In the genomic region with DNA sequence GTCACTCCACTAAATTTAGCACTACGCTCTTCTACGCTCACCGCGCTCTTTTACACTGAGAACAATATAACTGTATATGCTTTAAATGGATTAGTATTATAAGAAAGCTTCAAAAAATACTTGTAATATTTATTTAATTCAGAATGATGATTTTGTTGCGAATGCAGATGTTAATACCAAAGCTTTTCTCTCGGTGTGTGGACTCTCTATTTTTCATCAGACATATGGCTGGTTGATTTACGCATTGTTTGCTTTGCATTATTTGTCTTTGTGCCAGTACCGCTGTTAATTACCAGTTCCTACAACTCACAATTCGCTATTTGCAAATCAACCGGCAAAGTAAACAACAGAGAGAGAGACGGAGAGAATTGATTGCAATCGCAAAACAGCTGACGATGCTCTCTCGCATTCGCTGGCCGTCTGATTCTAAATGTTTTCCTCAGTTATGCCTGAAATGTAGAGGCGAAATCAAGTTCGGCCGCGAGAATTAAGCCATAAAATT, we compare ENCODE assay signal across 1 fruit fly cellular context.
TF ChIP-seq lines count a peak whose summit lies in the region.

No protein-coding gene starts in this region.

TF ChIP-seq in whole organism, embryonic, 481 proteins besides CTCF, POLR2A, EP300 and RAD21 (continued from another document and continues in another):
- TF ChIP-seq gsb (GFP tag; IDR thresholded peaks at IDR 0.05; lab: Robert Waterston, UW) = peak; percentile 97
- peak; percentile 97 for TF ChIP-seq CoRest (tag; optimal IDR thresholded peaks at IDR 0.05; lab: Kevin White, UChicago)
- peak; percentile 96 for TF ChIP-seq CG16779 (GFP tag; IDR thresholded peaks at IDR 0.05; lab: Robert Waterston, UW)
- peak; percentile 98 for TF ChIP-seq CrebB (tag; optimal IDR thresholded peaks at IDR 0.05; lab: Kevin White, UChicago)
- TF ChIP-seq Hmr (GFP tag; optimal IDR thresholded peaks at IDR 0.05; lab: Kevin White, UChicago) = peak; percentile 99
- peak; percentile 99 for TF ChIP-seq rib (GFP tag; IDR thresholded peaks at IDR 0.05; lab: Robert Waterston, UW)
- TF ChIP-seq Neu2 (GFP tag; optimal IDR thresholded peaks at IDR 0.05; lab: Kevin White, UChicago; ENCODE audit: borderline replicate concordance) = peak; percentile 34
- peak; percentile 93 for TF ChIP-seq CG6765 (GFP tag; optimal IDR thresholded peaks at IDR 0.05; lab: Kevin White, UChicago)
- peak; percentile 96 for TF ChIP-seq CG5953 (GFP tag; IDR thresholded peaks at IDR 0.05; lab: Robert Waterston, UW)
- peak; percentile 72 for TF ChIP-seq CG10431 (GFP tag; optimal IDR thresholded peaks at IDR 0.05; lab: Kevin White, UChicago)
- TF ChIP-seq CG17568 (GFP tag; optimal IDR thresholded peaks at IDR 0.05; lab: Kevin White, UChicago) = peak; percentile 93
- TF ChIP-seq vfl (GFP tag; optimal IDR thresholded peaks at IDR 0.05; lab: Kevin White, UChicago) = peak; percentile 96
- peak; percentile 95 for TF ChIP-seq CG1529 (GFP tag; optimal IDR thresholded peaks at IDR 0.05; lab: Kevin White, UChicago)
- TF ChIP-seq Hr3 (GFP tag; optimal IDR thresholded peaks at IDR 0.05; lab: Kevin White, UChicago) = peak; percentile 97
- peak; percentile 94 for TF ChIP-seq maf-S (GFP tag; optimal IDR thresholded peaks at IDR 0.05; lab: Kevin White, UChicago)
- TF ChIP-seq amos (GFP tag; IDR thresholded peaks at IDR 0.05; lab: Robert Waterston, UW; ENCODE audit: partially characterized antibody) = no peak
- no peak for TF ChIP-seq CG6791 (GFP tag; IDR thresholded peaks at IDR 0.05; lab: Robert Waterston, UW; ENCODE audit: partially characterized antibody)
- peak; percentile 97 for TF ChIP-seq esg (GFP tag; conservative IDR thresholded peaks at IDR 0.05; lab: Robert Waterston, UW)
- TF ChIP-seq CG4707 (GFP tag; optimal IDR thresholded peaks at IDR 0.05; lab: Kevin White, UChicago) = peak; percentile 84
- TF ChIP-seq CG10366 (GFP tag; IDR thresholded peaks at IDR 0.05; lab: Robert Waterston, UW) = peak; percentile 97
- peak; percentile 91; the same call in 3 of the 4 replicates for TF ChIP-seq chinmo (GFP tag; IDR thresholded peaks at IDR 0.05; lab: Robert Waterston, UW; ENCODE audit: partially characterized antibody)
- TF ChIP-seq CG43689 (GFP tag; IDR thresholded peaks at IDR 0.05; lab: Robert Waterston, UW) = peak; percentile 98
- TF ChIP-seq Jarid2 (GFP tag; optimal IDR thresholded peaks at IDR 0.05; lab: Kevin White, UChicago) = peak; percentile 68
- no peak for TF ChIP-seq cad (GFP tag; optimal IDR thresholded peaks at IDR 0.05; lab: Kevin White, UChicago)
- TF ChIP-seq unc-4 (GFP tag; IDR thresholded peaks at IDR 0.05; lab: Robert Waterston, UW; ENCODE audit: partially characterized antibody) = no peak
- peak; percentile 96 for TF ChIP-seq az2 (GFP tag; optimal IDR thresholded peaks at IDR 0.05; lab: Kevin White, UChicago)
- peak; percentile 95 for TF ChIP-seq CG18619 (GFP tag; optimal IDR thresholded peaks at IDR 0.05; lab: Kevin White, UChicago)
- peak; percentile 95 for TF ChIP-seq bowl (GFP tag; IDR thresholded peaks at IDR 0.05; lab: Robert Waterston, UW)
- TF ChIP-seq CG10654 (GFP tag; optimal IDR thresholded peaks at IDR 0.05; lab: Kevin White, UChicago) = peak; percentile 91
- TF ChIP-seq CG7745 (tag; optimal IDR thresholded peaks at IDR 0.05; lab: Kevin White, UChicago) = peak; percentile 57
- TF ChIP-seq tin (GFP tag; optimal IDR thresholded peaks at IDR 0.05; lab: Kevin White, UChicago) = peak; percentile 93
- TF ChIP-seq chn (GFP tag; optimal IDR thresholded peaks at IDR 0.05; lab: Kevin White, UChicago) = peak; percentile 97
- peak; percentile 97 for TF ChIP-seq Sox102F (GFP tag; optimal IDR thresholded peaks at IDR 0.05; lab: Kevin White, UChicago)
- TF ChIP-seq sima (GFP tag; optimal IDR thresholded peaks at IDR 0.05; lab: Kevin White, UChicago) = peak; percentile 84
- no peak for TF ChIP-seq Dll (GFP tag; IDR thresholded peaks at IDR 0.05; lab: Robert Waterston, UW; ENCODE audit: partially characterized antibody)
- TF ChIP-seq sens (GFP tag; lab: Kevin White, UChicago) = peak; percentile 99
- peak; percentile 94 for TF ChIP-seq CG9609 (GFP tag; optimal IDR thresholded peaks at IDR 0.05; lab: Kevin White, UChicago)
- TF ChIP-seq CG34376 (GFP tag; optimal IDR thresholded peaks at IDR 0.05; lab: Kevin White, UChicago) = peak; percentile 94
- peak; percentile 98 for TF ChIP-seq CG14441 (GFP tag; IDR thresholded peaks at IDR 0.05; lab: Robert Waterston, UW)
- peak; percentile 99 for TF ChIP-seq CG15269 (tag; optimal IDR thresholded peaks at IDR 0.05; lab: Kevin White, UChicago)
- TF ChIP-seq CG15479 (GFP tag; optimal IDR thresholded peaks at IDR 0.05; lab: Kevin White, UChicago) = peak; percentile 75
- peak; percentile 89 for TF ChIP-seq dmrt11E (tag; optimal IDR thresholded peaks at IDR 0.05; lab: Kevin White, UChicago)
- TF ChIP-seq HmgD (GFP tag; optimal IDR thresholded peaks at IDR 0.05; lab: Kevin White, UChicago) = peak; percentile 81
- TF ChIP-seq eve (GFP tag; optimal IDR thresholded peaks at IDR 0.05; lab: Kevin White, UChicago) = peak in 1 of 2 experiments; percentile 4
- TF ChIP-seq CG10565 (GFP tag; optimal IDR thresholded peaks at IDR 0.05; lab: Kevin White, UChicago) = peak; percentile 81
- peak; percentile 94 for TF ChIP-seq CG13894 (tag; optimal IDR thresholded peaks at IDR 0.05; lab: Kevin White, UChicago)
- TF ChIP-seq zf30C (GFP tag; optimal IDR thresholded peaks at IDR 0.05; lab: Kevin White, UChicago) = peak; percentile 85
- peak; percentile 95 for TF ChIP-seq unpg (GFP tag; optimal IDR thresholded peaks at IDR 0.05; lab: Kevin White, UChicago)
- peak; percentile 97 for TF ChIP-seq B-H1 (GFP tag; IDR thresholded peaks at IDR 0.05; lab: Robert Waterston, UW)
- TF ChIP-seq ci (GFP tag; IDR thresholded peaks at IDR 0.05; lab: Robert Waterston, UW) = peak; percentile 99
- TF ChIP-seq D (optimal IDR thresholded peaks at IDR 0.05; lab: Kevin White, UChicago) = no peak
- TF ChIP-seq D (GFP tag; optimal IDR thresholded peaks at IDR 0.05; lab: Kevin White, UChicago) = peak; percentile 89
- TF ChIP-seq Elba2 (GFP tag; optimal IDR thresholded peaks at IDR 0.05; lab: Kevin White, UChicago) = peak; percentile 81
- peak; percentile 99 for TF ChIP-seq CG14014 (GFP tag; IDR thresholded peaks at IDR 0.05; lab: Robert Waterston, UW)
- TF ChIP-seq CG9215 (GFP tag; IDR thresholded peaks at IDR 0.05; lab: Robert Waterston, UW) = peak; percentile 93
- peak; percentile 91 for TF ChIP-seq CG10267 (tag; optimal IDR thresholded peaks at IDR 0.05; lab: Kevin White, UChicago)
- peak; percentile 96 for TF ChIP-seq schlank (tag; optimal IDR thresholded peaks at IDR 0.05; lab: Kevin White, UChicago)
- TF ChIP-seq CG7357 (GFP tag; IDR thresholded peaks at IDR 0.05; lab: Robert Waterston, UW) = peak; percentile 87
- peak; percentile 90 for TF ChIP-seq CG8290 (GFP tag; optimal IDR thresholded peaks at IDR 0.05; lab: Kevin White, UChicago)
- peak; percentile 43 to 98 for TF ChIP-seq CG8290 (tag; optimal IDR thresholded peaks at IDR 0.05; lab: Kevin White, UChicago)
- peak; percentile 91 for TF ChIP-seq CG6272 (GFP tag; IDR thresholded peaks at IDR 0.05; lab: Robert Waterston, UW)
- peak; percentile 96 for TF ChIP-seq caup (GFP tag; optimal IDR thresholded peaks at IDR 0.05; lab: Kevin White, UChicago; ENCODE audit: severe bottlenecking)
- TF ChIP-seq CG6175 (GFP tag; IDR thresholded peaks at IDR 0.05; lab: Robert Waterston, UW) = peak; percentile 96
- TF ChIP-seq yki (optimal IDR thresholded peaks at IDR 0.05; lab: Kevin White, UChicago) = no peak
- peak; percentile 93 for TF ChIP-seq CG12299 (tag; optimal IDR thresholded peaks at IDR 0.05; lab: Kevin White, UChicago)
- no peak for TF ChIP-seq pan (optimal IDR thresholded peaks at IDR 0.05; lab: Kevin White, UChicago)
- peak in 1 of 2 experiments; percentile 98 for TF ChIP-seq pan (GFP tag; optimal IDR thresholded peaks at IDR 0.05 in 1 of 2, IDR thresholded peaks at IDR 0.05 in 1 of 2)
- TF ChIP-seq cas (GFP tag; IDR thresholded peaks at IDR 0.05; lab: Robert Waterston, UW) = peak; percentile 95
- TF ChIP-seq Bgb (GFP tag; IDR thresholded peaks at IDR 0.05; lab: Robert Waterston, UW; ENCODE audit: partially characterized antibody) = no peak
- peak; percentile 98 for TF ChIP-seq HmgZ (tag; optimal IDR thresholded peaks at IDR 0.05; lab: Kevin White, UChicago)
- TF ChIP-seq nmo (GFP tag; optimal IDR thresholded peaks at IDR 0.05; lab: Kevin White, UChicago) = peak; percentile 95
- TF ChIP-seq CG33557 (GFP tag; optimal IDR thresholded peaks at IDR 0.05; lab: Kevin White, UChicago) = peak; percentile 90
- peak; percentile 97 for TF ChIP-seq ap (GFP tag; IDR thresholded peaks at IDR 0.05; lab: Robert Waterston, UW)
- TF ChIP-seq CG31441 (GFP tag; IDR thresholded peaks at IDR 0.05; lab: Robert Waterston, UW) = peak; percentile 94
- TF ChIP-seq CG3065 (GFP tag; optimal IDR thresholded peaks at IDR 0.05; lab: Kevin White, UChicago) = peak; percentile 84
- TF ChIP-seq bigmax (GFP tag; optimal IDR thresholded peaks at IDR 0.05; lab: Kevin White, UChicago) = peak; percentile 65
- peak; percentile 94 for TF ChIP-seq CG8944 (GFP tag; optimal IDR thresholded peaks at IDR 0.05; lab: Kevin White, UChicago)
- TF ChIP-seq CG11085 (GFP tag; IDR thresholded peaks at IDR 0.05; lab: Robert Waterston, UW) = peak; percentile 95
- TF ChIP-seq CG2202 (tag; optimal IDR thresholded peaks at IDR 0.05; lab: Kevin White, UChicago) = peak; percentile 94
- TF ChIP-seq CG16815 (GFP tag; optimal IDR thresholded peaks at IDR 0.05; lab: Kevin White, UChicago) = peak; percentile 94
- peak; percentile 91 for TF ChIP-seq CG10462 (GFP tag; optimal IDR thresholded peaks at IDR 0.05; lab: Kevin White, UChicago)
- peak; percentile 93 for TF ChIP-seq Bdp1 (GFP tag; optimal IDR thresholded peaks at IDR 0.05; lab: Kevin White, UChicago)
- TF ChIP-seq CG11398 (GFP tag; optimal IDR thresholded peaks at IDR 0.05; lab: Kevin White, UChicago) = peak; percentile 90
- peak; percentile 84 for TF ChIP-seq Lhr (GFP tag; optimal IDR thresholded peaks at IDR 0.05; lab: Kevin White, UChicago)
- TF ChIP-seq wor (GFP tag; IDR thresholded peaks at IDR 0.05; lab: Robert Waterston, UW) = peak; percentile 92
- TF ChIP-seq E2f1 (GFP tag; IDR thresholded peaks at IDR 0.05; lab: Robert Waterston, UW) = peak; percentile 96
- no peak for TF ChIP-seq CG2129 (GFP tag; IDR thresholded peaks at IDR 0.05; lab: Robert Waterston, UW; ENCODE audit: partially characterized antibody)
- TF ChIP-seq CG31224 (GFP tag; IDR thresholded peaks at IDR 0.05; lab: Robert Waterston, UW) = peak; percentile 94
- peak; percentile 95 for TF ChIP-seq CG18476 (GFP tag; optimal IDR thresholded peaks at IDR 0.05; lab: Kevin White, UChicago)
- peak; percentile 91 for TF ChIP-seq CG17912 (GFP tag; optimal IDR thresholded peaks at IDR 0.05; lab: Kevin White, UChicago)
- peak; percentile 83 for TF ChIP-seq CG3163 (GFP tag; optimal IDR thresholded peaks at IDR 0.05; lab: Kevin White, UChicago)
- TF ChIP-seq CG13775 (GFP tag; optimal IDR thresholded peaks at IDR 0.05; lab: Kevin White, UChicago) = peak; percentile 94
- TF ChIP-seq CG4617 (GFP tag; optimal IDR thresholded peaks at IDR 0.05; lab: Kevin White, UChicago; ENCODE audit: borderline replicate concordance) = peak; percentile 77
- peak; percentile 96 for TF ChIP-seq MBD-R2 (GFP tag; IDR thresholded peaks at IDR 0.05; lab: Robert Waterston, UW)
- peak; percentile 90 for TF ChIP-seq CG4404 (GFP tag; IDR thresholded peaks at IDR 0.05; lab: Robert Waterston, UW)
- peak; percentile 84 for TF ChIP-seq da (GFP tag; optimal IDR thresholded peaks at IDR 0.05; lab: Kevin White, UChicago)
- peak in 1 of 3 experiments; percentile 48 for TF ChIP-seq Stat92E (GFP tag; optimal IDR thresholded peaks at IDR 0.05; lab: Kevin White, UChicago)
- TF ChIP-seq CG1024 (GFP tag; IDR thresholded peaks at IDR 0.05; lab: Robert Waterston, UW) = peak; percentile 95
- TF ChIP-seq HLH4C (GFP tag; IDR thresholded peaks at IDR 0.05; lab: Robert Waterston, UW; ENCODE audit: partially characterized antibody) = no peak
- TF ChIP-seq MTF-1 (GFP tag; optimal IDR thresholded peaks at IDR 0.05; lab: Kevin White, UChicago; ENCODE audit: borderline replicate concordance) = peak; percentile 92
- peak; percentile 95 for TF ChIP-seq gcm (GFP tag; optimal IDR thresholded peaks at IDR 0.05; lab: Kevin White, UChicago)
- peak; percentile 98 for TF ChIP-seq ttk (GFP tag; IDR thresholded peaks at IDR 0.05; lab: Robert Waterston, UW)
- TF ChIP-seq insv (GFP tag; optimal IDR thresholded peaks at IDR 0.05; lab: Kevin White, UChicago) = peak in 1 of 2 experiments; percentile 57
- TF ChIP-seq CG3838 (GFP tag; optimal IDR thresholded peaks at IDR 0.05; lab: Kevin White, UChicago) = peak; percentile 83
- peak; percentile 96 for TF ChIP-seq CG14667 (GFP tag; IDR thresholded peaks at IDR 0.05; lab: Robert Waterston, UW)
- peak; percentile 98 for TF ChIP-seq NFAT (GFP tag; IDR thresholded peaks at IDR 0.05; lab: Robert Waterston, UW)
- TF ChIP-seq CG2875 (GFP tag; optimal IDR thresholded peaks at IDR 0.05; lab: Kevin White, UChicago) = peak; percentile 94
- TF ChIP-seq zfh1 (GFP tag; IDR thresholded peaks at IDR 0.05; lab: Robert Waterston, UW) = peak; percentile 98
- TF ChIP-seq C15 (GFP tag; IDR thresholded peaks at IDR 0.05; lab: Robert Waterston, UW) = peak; percentile 96
- peak; percentile 99 for TF ChIP-seq Ets65A (GFP tag; lab: Kevin White, UChicago)
- TF ChIP-seq HLH54F (GFP tag; optimal IDR thresholded peaks at IDR 0.05; lab: Kevin White, UChicago) = peak; percentile 95
- TF ChIP-seq Asciz (GFP tag; optimal IDR thresholded peaks at IDR 0.05; lab: Kevin White, UChicago) = peak; percentile 89
- no peak for TF ChIP-seq CG42726 (GFP tag; IDR thresholded peaks at IDR 0.05; lab: Robert Waterston, UW; ENCODE audit: partially characterized antibody)
- TF ChIP-seq CG32772 (GFP tag; IDR thresholded peaks at IDR 0.05; lab: Robert Waterston, UW) = peak; percentile 95
- TF ChIP-seq tna (GFP tag; IDR thresholded peaks at IDR 0.05; lab: Robert Waterston, UW; ENCODE audit: partially characterized antibody) = no peak
- TF ChIP-seq dpn (GFP tag; optimal IDR thresholded peaks at IDR 0.05; lab: Kevin White, UChicago) = peak; percentile 95 to 97
- TF ChIP-seq CG13287 (GFP tag; IDR thresholded peaks at IDR 0.05; lab: Robert Waterston, UW; ENCODE audit: partially characterized antibody) = peak; percentile 31; the same call in 1 of the 2 replicates
- peak; percentile 97 for TF ChIP-seq CG7786 (GFP tag; optimal IDR thresholded peaks at IDR 0.05; lab: Kevin White, UChicago)
- peak; percentile 95 for TF ChIP-seq CG11504 (tag; optimal IDR thresholded peaks at IDR 0.05; lab: Kevin White, UChicago)
- peak; percentile 94 for TF ChIP-seq ems (GFP tag; optimal IDR thresholded peaks at IDR 0.05; lab: Kevin White, UChicago)
- peak; percentile 97 for TF ChIP-seq CG14050 (GFP tag; IDR thresholded peaks at IDR 0.05; lab: Robert Waterston, UW)
- TF ChIP-seq CG8924 (tag; optimal IDR thresholded peaks at IDR 0.05; lab: Kevin White, UChicago) = peak; percentile 98
